Fruit fly (Drosophila melanogaster) whole organism, embryonic: ENCODE data around the gene Cpsf100.
A peak's percentile ranks its signal among the peaks of the same experiment; 100 is the strongest.

Source experiments
- Aef1 ChIP-seq: fragments of 200-800 bp; sonication (Bioruptor generic); IDR thresholded peaks from 3 replicates; pipeline ENCODE4 v1.3.6; 2022; ENCODE audit warnings: missing biosample characterization, missing genetic modification characterization
- BEAF-32 ChIP-seq: fragments of 200-800 bp; sonication (Bioruptor generic); optimal IDR thresholded peaks from 3 replicates; lab custom pipeline; 2017; ENCODE audit warnings: missing biosample characterization, missing genetic modification characterization, mild to moderate bottlenecking, moderate library complexity, missing genetic modification reagents
- Blimp-1 ChIP-seq: fragments of 200-800 bp; sonication (Bioruptor generic); optimal IDR thresholded peaks from 3 replicates; lab custom pipeline; 2018; ENCODE audit warnings: missing biosample characterization, missing genetic modification characterization, mild to moderate bottlenecking, moderate library complexity, missing genetic modification reagents
- CG1024 ChIP-seq: fragments of 200-800 bp; sonication (Bioruptor generic); IDR thresholded peaks from 2 replicates; pipeline ENCODE4 v1.3.6; 2022; ENCODE audit warnings: missing biosample characterization, missing genetic modification characterization
- CG12155 ChIP-seq: fragments of 200-800 bp; sonication (Bioruptor generic); optimal IDR thresholded peaks from 3 replicates; lab custom pipeline; 2016; ENCODE audit warnings: missing biosample characterization, missing genetic modification characterization
- CG12769 ChIP-seq: fragments of 200-800 bp; sonication (Bioruptor generic); optimal IDR thresholded peaks from 2 replicates; lab custom pipeline; 2019; ENCODE audit warnings: missing biosample characterization, mild to moderate bottlenecking, missing genetic modification characterization, moderate library complexity
- CG12942 ChIP-seq: fragments of 200-800 bp; sonication (Bioruptor generic); optimal IDR thresholded peaks from 3 replicates; lab custom pipeline; 2016; ENCODE audit warnings: missing biosample characterization, missing genetic modification characterization
- CG17385 ChIP-seq: fragments of 200-800 bp; sonication (Bioruptor generic); optimal IDR thresholded peaks from 3 replicates; lab custom pipeline; 2018; ENCODE audit warnings: missing biosample characterization, mild to moderate bottlenecking, missing genetic modification characterization
- CG17568 ChIP-seq: fragments of 200-800 bp; sonication (Bioruptor generic); optimal IDR thresholded peaks from 2 replicates; lab custom pipeline; 2018; ENCODE audit warnings: missing biosample characterization, mild to moderate bottlenecking, missing genetic modification characterization, moderate library complexity
- CG1832 ChIP-seq: fragments of 200-800 bp; sonication (Bioruptor generic); optimal IDR thresholded peaks from 2 replicates; lab custom pipeline; 2017; ENCODE audit warnings: missing biosample characterization, mild to moderate bottlenecking, missing genetic modification characterization, inconsistent platforms
- CG3163 ChIP-seq: fragments of 200-800 bp; sonication (Bioruptor generic); optimal IDR thresholded peaks from 3 replicates; lab custom pipeline; 2016; ENCODE audit warnings: missing biosample characterization, missing genetic modification characterization
- CG5245 ChIP-seq: fragments of 200-800 bp; sonication (Bioruptor generic); optimal IDR thresholded peaks from 3 replicates; lab custom pipeline; 2016; ENCODE audit warnings: missing biosample characterization, missing genetic modification characterization
- CG7357 ChIP-seq: fragments of 200-800 bp; sonication (Bioruptor generic); IDR thresholded peaks from 3 replicates; pipeline ENCODE4 v1.3.6; 2022; ENCODE audit warnings: missing biosample characterization, missing genetic modification characterization
- CG8290 ChIP-seq, 3 experiments: fragments of 200-800 bp; sonication (Bioruptor generic); optimal IDR thresholded peaks; 2 replicates each; lab custom pipeline; 2016 to 2019; ENCODE audit warnings: missing biosample characterization in 3 of 3, missing genetic modification characterization in 3 of 3, mild to moderate bottlenecking in 2 of 3, moderate library complexity in 1 of 3
- CG8478 ChIP-seq: fragments of >200 bp; optimal IDR thresholded peaks from 2 replicates; lab custom pipeline; 2018
- CG9817 ChIP-seq: fragments of 200-800 bp; sonication (Bioruptor generic); optimal IDR thresholded peaks from 2 replicates; lab custom pipeline; 2018; ENCODE audit warnings: missing biosample characterization, mild to moderate bottlenecking, missing genetic modification characterization, moderate library complexity
- D ChIP-seq, 2 experiments: fragments of 200-800 bp in 1 of 2; fragments of >200 bp in 1 of 2; sonication (Bioruptor generic) in 1 of 2; optimal IDR thresholded peaks; 2 replicates in 1 of 2; 3 replicates in 1 of 2; lab custom pipeline; 2017; ENCODE audit warnings: mild to moderate bottlenecking in 1 of 2, missing biosample characterization in 1 of 2, missing genetic modification characterization in 1 of 2, missing genetic modification reagents in 1 of 2
- D19A ChIP-seq: fragments of 200-800 bp; optimal IDR thresholded peaks from 3 replicates; lab custom pipeline; 2019; ENCODE audit warnings: missing biosample characterization, mild to moderate bottlenecking, missing genetic modification characterization, moderate library complexity
- Fer2 ChIP-seq: fragments of 200-800 bp; sonication (Bioruptor generic); optimal IDR thresholded peaks from 2 replicates; lab custom pipeline; 2018; ENCODE audit warnings: missing biosample characterization, mild to moderate bottlenecking, missing genetic modification characterization, moderate library complexity
- Hr78 ChIP-seq, 2 experiments: fragments of 200-800 bp in 1 of 2; fragments of >200 bp in 1 of 2; sonication (Bioruptor generic) in 1 of 2; optimal IDR thresholded peaks; 2 replicates each; lab custom pipeline; 2017 to 2019; ENCODE audit warnings: missing biosample characterization in 2 of 2, missing genetic modification characterization in 2 of 2, mild to moderate bottlenecking in 1 of 2, moderate library complexity in 1 of 2
- Jarid2 ChIP-seq: fragments of 200-800 bp; sonication (Bioruptor generic); optimal IDR thresholded peaks from 3 replicates; lab custom pipeline; 2017; ENCODE audit warnings: mild to moderate bottlenecking, missing biosample characterization, missing genetic modification reagents, missing genetic modification characterization
- MTF-1 ChIP-seq: fragments of 200-800 bp; sonication (Bioruptor generic); optimal IDR thresholded peaks from 2 replicates; lab custom pipeline; 2018; ENCODE audit warnings: missing biosample characterization, mild to moderate bottlenecking, missing genetic modification characterization, borderline replicate concordance
- Med ChIP-seq: fragments of 200-800 bp; sonication (Bioruptor generic); peaks from one replicate; lab custom pipeline; 2016; ENCODE audit warnings: missing biosample characterization, missing genetic modification characterization, mild to moderate bottlenecking, inconsistent platforms, moderate library complexity
- Mes4 ChIP-seq: fragments of 200-800 bp; sonication (Bioruptor generic); optimal IDR thresholded peaks from 2 replicates; lab custom pipeline; 2016; ENCODE audit warnings: missing biosample characterization, missing genetic modification characterization
- NfI ChIP-seq: fragments of 200-800 bp; sonication (Bioruptor generic); optimal IDR thresholded peaks from 3 replicates; lab custom pipeline; 2018; ENCODE audit warnings: missing biosample characterization, mild to moderate bottlenecking, missing genetic modification characterization, moderate library complexity
- Trl ChIP-seq, 3 experiments: fragments of >200 bp in 2 of 3; fragments of 200-800 bp in 1 of 3; sonication (Bioruptor generic) in 1 of 3; optimal IDR thresholded peaks; 2 replicates in 1 of 3; 3 replicates in 2 of 3; lab custom pipeline; 2016 to 2017; ENCODE audit warnings: missing biosample characterization in 1 of 3, missing genetic modification characterization in 1 of 3
- ato ChIP-seq: fragments of 200-800 bp; sonication (Bioruptor generic); IDR thresholded peaks from 2 replicates; pipeline ENCODE4 v1.3.6; 2022; ENCODE audit warnings: missing biosample characterization, missing genetic modification characterization; ENCODE audit not compliant: partially characterized antibody
- bcd ChIP-seq: fragments of 200-800 bp; sonication (Bioruptor generic); optimal IDR thresholded peaks from 2 replicates; lab custom pipeline; 2017; ENCODE audit warnings: missing biosample characterization, mild to moderate bottlenecking, missing genetic modification characterization
- bigmax ChIP-seq: fragments of 200-800 bp; sonication (Bioruptor generic); optimal IDR thresholded peaks from 2 replicates; lab custom pipeline; 2018; ENCODE audit warnings: missing biosample characterization, mild to moderate bottlenecking, missing genetic modification characterization
- bsh ChIP-seq, 2 experiments: fragments of 200-800 bp; sonication (Bioruptor generic); optimal IDR thresholded peaks; 2 replicates each; lab custom pipeline; 2017 to 2018; ENCODE audit warnings: mild to moderate bottlenecking in 2 of 2, missing biosample characterization in 2 of 2, missing genetic modification characterization in 2 of 2, moderate library complexity in 1 of 2
- btn ChIP-seq: fragments of 200-800 bp; sonication (Bioruptor generic); optimal IDR thresholded peaks from 2 replicates; lab custom pipeline; 2016; ENCODE audit warnings: missing biosample characterization, missing genetic modification characterization
- cas ChIP-seq: fragments of 200-800 bp; sonication (Bioruptor generic); IDR thresholded peaks from 2 replicates; pipeline ENCODE4 v1.3.6; 2022; ENCODE audit warnings: missing biosample characterization, missing genetic modification characterization
- cg ChIP-seq: fragments of 200-800 bp; sonication (Bioruptor generic); optimal IDR thresholded peaks from 3 replicates; lab custom pipeline; 2019; ENCODE audit warnings: missing biosample characterization, mild to moderate bottlenecking, missing genetic modification characterization, moderate library complexity
- dmrt11E ChIP-seq: fragments of 200-800 bp; sonication (Bioruptor generic); optimal IDR thresholded peaks from 3 replicates; lab custom pipeline; 2018; ENCODE audit warnings: missing biosample characterization, mild to moderate bottlenecking, missing genetic modification characterization, moderate library complexity
- grau ChIP-seq: fragments of 200-800 bp; optimal IDR thresholded peaks from 3 replicates; lab custom pipeline; 2019; ENCODE audit warnings: missing biosample characterization, mild to moderate bottlenecking, missing genetic modification characterization, moderate library complexity
- gro ChIP-seq: fragments of 200-800 bp; sonication (Bioruptor generic); optimal IDR thresholded peaks from 2 replicates; lab custom pipeline; 2016; ENCODE audit warnings: missing biosample characterization, missing genetic modification characterization
- her ChIP-seq: fragments of 200-800 bp; sonication (Bioruptor generic); optimal IDR thresholded peaks from 2 replicates; lab custom pipeline; 2016; ENCODE audit warnings: missing biosample characterization, missing genetic modification characterization
- nau ChIP-seq: fragments of 200-800 bp; sonication (Bioruptor generic); optimal IDR thresholded peaks from 3 replicates; lab custom pipeline; 2017; ENCODE audit warnings: missing biosample characterization, mild to moderate bottlenecking, missing genetic modification characterization, missing genetic modification reagents
- nom ChIP-seq: fragments of 200-800 bp; sonication (Bioruptor generic); optimal IDR thresholded peaks from 2 replicates; lab custom pipeline; 2017; ENCODE audit warnings: missing biosample characterization, missing genetic modification characterization, mild to moderate bottlenecking, moderate library complexity, missing genetic modification reagents
- run ChIP-seq: fragments of 200-800 bp; sonication (Bioruptor generic); optimal IDR thresholded peaks from 3 replicates; lab custom pipeline; 2018; ENCODE audit warnings: missing biosample characterization, mild to moderate bottlenecking, missing genetic modification characterization
- so ChIP-seq: fragments of 200-800 bp; sonication (Bioruptor generic); IDR thresholded peaks from 3 replicates; pipeline ENCODE4 v1.3.6; 2022; ENCODE audit warnings: missing biosample characterization, missing genetic modification characterization
- sqz ChIP-seq: fragments of 200-800 bp; sonication (Bioruptor generic); optimal IDR thresholded peaks from 3 replicates; lab custom pipeline; 2018; ENCODE audit warnings: missing biosample characterization, mild to moderate bottlenecking, missing genetic modification characterization
- tll ChIP-seq, 2 experiments: fragments of 200-800 bp in 1 of 2; fragments of >200 bp in 1 of 2; sonication (Bioruptor generic) in 1 of 2; optimal IDR thresholded peaks; 2 replicates each; lab custom pipeline; 2017 to 2019; ENCODE audit warnings: missing biosample characterization in 2 of 2, missing genetic modification characterization in 2 of 2, mild to moderate bottlenecking in 1 of 2, moderate library complexity in 1 of 2
- tna ChIP-seq: fragments of 200-800 bp; sonication (Bioruptor generic); IDR thresholded peaks from 2 replicates; pipeline ENCODE4 v1.3.6; 2022; ENCODE audit warnings: missing biosample characterization, missing genetic modification characterization; ENCODE audit not compliant: partially characterized antibody
- wor ChIP-seq: fragments of 200-800 bp; sonication (Bioruptor generic); IDR thresholded peaks from 2 replicates; pipeline ENCODE4 v1.3.6; 2022; ENCODE audit warnings: missing biosample characterization, missing genetic modification characterization
- zf30C ChIP-seq: fragments of 200-800 bp; sonication (Bioruptor generic); optimal IDR thresholded peaks from 3 replicates; lab custom pipeline; 2018; ENCODE audit warnings: missing biosample characterization, mild to moderate bottlenecking, missing genetic modification characterization

Cpsf100 gene

dm6 chr3R:29063921-29064460 is 29.6 kb downstream of the Cpsf100 start:
- TF ChIP-seq cg (GFP tag; lab: Kevin White, UChicago) (peak; percentile 97), Blimp-1 (GFP tag; lab: Kevin White, UChicago) (peak; percentile 4), CG1024 (no peak), sqz (GFP tag; lab: Kevin White, UChicago) (peak; percentile 10), Mes4 (GFP tag; lab: Kevin White, UChicago) (no peak), Trl (optimal IDR thresholded peaks at IDR 0.05; lab: Kevin White, UChicago) (peak in 1 of 2 experiments; percentile 62), Trl (GFP tag; optimal IDR thresholded peaks at IDR 0.05; lab: Kevin White, UChicago) (no peak), bigmax (GFP tag; lab: Kevin White, UChicago) (peak; percentile 45), tll (GFP tag; optimal IDR thresholded peaks at IDR 0.05; lab: Kevin White, UChicago) (peak in 1 of 2 experiments; percentile 32), CG17385 (peak; percentile 19), BEAF-32 (GFP tag; lab: Kevin White, UChicago) (no peak), gro (GFP tag; lab: Kevin White, UChicago) (peak; percentile 29), Jarid2 (GFP tag; lab: Kevin White, UChicago) (peak; percentile 75), D (optimal IDR thresholded peaks at IDR 0.05; lab: Kevin White, UChicago) (peak; percentile 97), D (GFP tag; optimal IDR thresholded peaks at IDR 0.05; lab: Kevin White, UChicago) (no peak), CG8478 (peak; percentile 91), Med (GFP tag; lab: Kevin White, UChicago) (peak; percentile 33), CG1832 (peak; percentile 17), CG17568 (no peak)

dm6 chr3R:29064682-29065100 is 30.3 kb downstream of the Cpsf100 start:
- TF ChIP-seq ato (GFP tag; lab: Robert Waterston, UW) (no peak), so (GFP tag; lab: Robert Waterston, UW) (no peak), Med (GFP tag; lab: Kevin White, UChicago) (peak; percentile 60), CG12769 (tag; lab: Kevin White, UChicago) (peak; percentile 72), dmrt11E (tag; lab: Kevin White, UChicago) (no peak), tna (no peak), CG7357 (GFP tag; lab: Robert Waterston, UW) (no peak), CG12942 (no peak), CG9817 (tag; lab: Kevin White, UChicago) (no peak), MTF-1 (GFP tag; lab: Kevin White, UChicago) (no peak), btn (GFP tag; lab: Kevin White, UChicago) (no peak), CG8290 (GFP tag; optimal IDR thresholded peaks at IDR 0.05; lab: Kevin White, UChicago) (no peak), CG8290 (tag; optimal IDR thresholded peaks at IDR 0.05; lab: Kevin White, UChicago) (peak in 1 of 2 experiments; percentile 23), wor (no peak), nau (peak; percentile 21), Aef1 (GFP tag; lab: Robert Waterston, UW) (no peak), NfI (GFP tag; lab: Kevin White, UChicago) (peak; percentile 3), her (peak; percentile 22), bcd (GFP tag; lab: Kevin White, UChicago) (no peak), D19A (tag; lab: Kevin White, UChicago) (peak; percentile 7), nom (GFP tag; lab: Kevin White, UChicago) (peak; percentile 42), Hr78 (GFP tag; optimal IDR thresholded peaks at IDR 0.05; lab: Kevin White, UChicago) (peak in 1 of 2 experiments; percentile 78), CG3163 (GFP tag; lab: Kevin White, UChicago) (peak; percentile 68), bigmax (GFP tag; lab: Kevin White, UChicago) (no peak), CG12155 (GFP tag; lab: Kevin White, UChicago) (peak; percentile 74), run (tag; lab: Kevin White, UChicago) (no peak), CG5245 (GFP tag; lab: Kevin White, UChicago) (peak; percentile 2), grau (peak; percentile 8), zf30C (peak; percentile 75), bsh (GFP tag; optimal IDR thresholded peaks at IDR 0.05; lab: Kevin White, UChicago) (peak in 1 of 2 experiments; percentile 18), Fer2 (tag; lab: Kevin White, UChicago) (no peak), cas (GFP tag; lab: Robert Waterston, UW) (no peak)
